Worm (Caenorhabditis elegans): ENCODE data around the gene Y8A9A.2.

DNA sequence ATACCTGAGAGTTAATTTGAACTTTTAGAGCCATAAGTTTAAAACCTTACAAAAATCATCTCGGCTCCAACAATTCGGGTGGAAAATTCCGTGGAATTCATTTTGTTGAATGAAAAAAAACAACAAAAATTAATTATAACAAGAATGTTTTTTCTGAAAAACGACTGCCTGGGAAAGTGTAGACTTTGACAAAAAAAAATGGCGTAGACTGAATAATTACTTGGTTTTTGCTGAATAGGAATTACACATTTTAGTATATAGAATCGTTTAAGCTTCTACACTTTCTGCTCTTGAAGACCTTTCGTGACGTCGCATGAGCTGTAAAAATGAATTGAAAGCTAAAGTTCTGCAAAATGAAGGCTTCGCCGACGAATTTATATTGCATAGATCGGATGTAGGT lies 30.9 kb upstream of the Y8A9A.2 start, which contains the start of gene srx-112:
- TF ChIP-seq efl-1 (GFP tag; optimal IDR thresholded peaks at IDR 0.05) (no peak), tlf-1 (GFP tag; optimal IDR thresholded peaks at IDR 0.05) (no peak), ekl-4 (GFP tag; IDR thresholded peaks at IDR 0.05) (no peak), nhr-27 (tag; optimal IDR thresholded peaks at IDR 0.05) (no peak), unc-62 (GFP tag; optimal IDR thresholded peaks at IDR 0.05) (no peak), lin-40 (tag; optimal IDR thresholded peaks at IDR 0.05) (no peak), ceh-58 (GFP tag; IDR thresholded peaks at IDR 0.05) (no peak), pha-4 (tag; optimal IDR thresholded peaks at IDR 0.05) (no peak)
